Fruit fly (Drosophila melanogaster) whole organism, wandering third instar larva: ENCODE data around the gene kumpel.

Experiments
- Abd-B ChIP-seq: fragments of >200 bp; optimal IDR thresholded peaks from 2 replicates; lab custom pipeline; 2017; ENCODE audit warnings: missing biosample characterization, missing genetic modification characterization
- CG9705 ChIP-seq: fragments of 200-800 bp; sonication (Bioruptor generic); optimal IDR thresholded peaks from 2 replicates; lab custom pipeline; 2018; ENCODE audit warnings: missing biosample characterization, mild to moderate bottlenecking, missing genetic modification characterization
- CrebA ChIP-seq: fragments of 200-800 bp; sonication (Bioruptor generic); optimal IDR thresholded peaks from 2 replicates; lab custom pipeline; 2016; ENCODE audit warnings: missing biosample characterization, mild to moderate bottlenecking, missing genetic modification characterization, borderline replicate concordance
- Dfd ChIP-seq: fragments of >200 bp; optimal IDR thresholded peaks from 2 replicates; lab custom pipeline; 2017; ENCODE audit warnings: missing biosample characterization, missing genetic modification characterization
- Dif ChIP-seq: fragments of 200-275, 200-300 bp; sonication (Bioruptor generic); optimal IDR thresholded peaks from 2 replicates; lab custom pipeline; 2018; ENCODE audit warnings: missing biosample characterization, missing genetic modification characterization; ENCODE audit not compliant: partially characterized antibody
- GATAd ChIP-seq: sonication (Bioruptor generic); optimal IDR thresholded peaks from 2 replicates; lab custom pipeline; 2016; ENCODE audit warnings: missing biosample characterization, missing genetic modification characterization
- HLH106 ChIP-seq: fragments of 200-800 bp; optimal IDR thresholded peaks from 3 replicates; lab custom pipeline; 2019; ENCODE audit warnings: missing biosample characterization, mild to moderate bottlenecking, missing genetic modification characterization, moderate library complexity
- Hnf4 ChIP-seq: fragments of 200-800 bp; sonication (Bioruptor generic); optimal IDR thresholded peaks from 2 replicates; lab custom pipeline; 2016; ENCODE audit warnings: missing biosample characterization, mild to moderate bottlenecking, missing genetic modification characterization
- Hr83 ChIP-seq: fragments of 200-300 bp; sonication (Bioruptor generic); optimal IDR thresholded peaks from 2 replicates; lab custom pipeline; 2016; ENCODE audit warnings: missing biosample characterization, mild to moderate bottlenecking, missing genetic modification characterization, moderate library complexity; ENCODE audit not compliant: poor library complexity, severe bottlenecking
- Mio ChIP-seq: sonication (Bioruptor generic); optimal IDR thresholded peaks from 2 replicates; lab custom pipeline; 2016; ENCODE audit warnings: missing biosample characterization, missing genetic modification characterization
- Myc ChIP-seq: fragments of >200 bp; optimal IDR thresholded peaks from 2 replicates; lab custom pipeline; 2017
- OdsH ChIP-seq: fragments of 200-800 bp; sonication (Bioruptor generic); optimal IDR thresholded peaks from 2 replicates; lab custom pipeline; 2016; ENCODE audit warnings: missing biosample characterization, mild to moderate bottlenecking, missing genetic modification characterization
- Sp1 ChIP-seq: fragments of 200-800 bp; sonication (Bioruptor generic); optimal IDR thresholded peaks from 3 replicates; lab custom pipeline; 2019; ENCODE audit warnings: missing biosample characterization, mild to moderate bottlenecking, missing genetic modification characterization, moderate library complexity
- Vsx2 ChIP-seq: fragments of 200-300, 225-300 bp; sonication (Bioruptor generic); optimal IDR thresholded peaks from 2 replicates; lab custom pipeline; 2018; ENCODE audit warnings: missing biosample characterization, missing genetic modification characterization; ENCODE audit not compliant: partially characterized antibody
- br ChIP-seq: fragments of 200-800 bp; sonication (Bioruptor generic); optimal IDR thresholded peaks from 2 replicates; lab custom pipeline; 2016; ENCODE audit warnings: missing biosample characterization, missing genetic modification characterization
- brk ChIP-seq: fragments of 200-800 bp; sonication (Bioruptor generic); optimal IDR thresholded peaks from 2 replicates; lab custom pipeline; 2016; ENCODE audit warnings: missing biosample characterization, mild to moderate bottlenecking, missing genetic modification characterization
- dl ChIP-seq, 2 experiments: fragments of 175-275, 200-275 bp in 1 of 2; fragments of 200-275 bp in 1 of 2; sonication (Bioruptor generic); optimal IDR thresholded peaks; lab custom pipeline; 2018; ENCODE audit warnings: mild to moderate bottlenecking in 2 of 2, missing biosample characterization in 2 of 2, missing genetic modification characterization in 2 of 2, moderate library complexity in 2 of 2; ENCODE audit not compliant: partially characterized antibody in 2 of 2, insufficient read depth in 1 of 2
- dmrt93B ChIP-seq: fragments of 200-800 bp; sonication (Bioruptor generic); optimal IDR thresholded peaks from 2 replicates; lab custom pipeline; 2018; ENCODE audit warnings: missing biosample characterization, mild to moderate bottlenecking, missing genetic modification characterization
- dsf ChIP-seq: sonication (Bioruptor generic); optimal IDR thresholded peaks from 2 replicates; lab custom pipeline; 2016; ENCODE audit warnings: missing biosample characterization, missing genetic modification characterization, borderline replicate concordance
- ey ChIP-seq: fragments of 200-800 bp; sonication (Bioruptor generic); optimal IDR thresholded peaks from 2 replicates; lab custom pipeline; 2016; ENCODE audit warnings: missing biosample characterization, missing genetic modification characterization
- foxo ChIP-seq, 2 experiments: fragments of 200-800 bp; sonication (Bioruptor generic); optimal IDR thresholded peaks; 2 replicates in 1 of 2; 3 replicates in 1 of 2; lab custom pipeline; 2016 to 2017; ENCODE audit warnings: missing biosample characterization in 2 of 2, missing genetic modification characterization in 2 of 2
- fru ChIP-seq: fragments of 200-800 bp; sonication (Bioruptor generic); optimal IDR thresholded peaks from 3 replicates; lab custom pipeline; 2016; ENCODE audit warnings: missing biosample characterization, mild to moderate bottlenecking, missing genetic modification characterization
- h ChIP-seq: fragments of 200-800 bp; sonication (Bioruptor generic); optimal IDR thresholded peaks from 3 replicates; lab custom pipeline; 2016; ENCODE audit warnings: missing biosample characterization, mild to moderate bottlenecking, missing genetic modification characterization
- jim ChIP-seq: fragments of 175-275, 200-325 bp; sonication (Bioruptor generic); optimal IDR thresholded peaks from 2 replicates; lab custom pipeline; 2016; ENCODE audit warnings: missing biosample characterization, mild to moderate bottlenecking, missing genetic modification characterization
- lola ChIP-seq: fragments of >200 bp; optimal IDR thresholded peaks from 2 replicates; lab custom pipeline; 2017; ENCODE audit warnings: missing biosample characterization, missing genetic modification characterization
- psq ChIP-seq: fragments of 200-800 bp; sonication (Bioruptor generic); optimal IDR thresholded peaks from 3 replicates; lab custom pipeline; 2017; ENCODE audit warnings: missing biosample characterization, mild to moderate bottlenecking, missing genetic modification characterization, moderate library complexity
- rgr ChIP-seq: fragments of 200-800 bp; sonication (Bioruptor generic); optimal IDR thresholded peaks from 3 replicates; lab custom pipeline; 2016; ENCODE audit warnings: missing biosample characterization, mild to moderate bottlenecking, missing genetic modification characterization
- sage ChIP-seq: fragments of 200-800 bp; sonication (Bioruptor generic); optimal IDR thresholded peaks from 2 replicates; lab custom pipeline; 2016; ENCODE audit warnings: missing biosample characterization, mild to moderate bottlenecking, missing genetic modification characterization
- sv ChIP-seq: fragments of 200-800 bp; sonication (Bioruptor generic); optimal IDR thresholded peaks from 3 replicates; lab custom pipeline; 2016; ENCODE audit warnings: missing biosample characterization, missing genetic modification characterization
- tai ChIP-seq: sonication (Bioruptor generic); optimal IDR thresholded peaks from 2 replicates; lab custom pipeline; 2016; ENCODE audit warnings: missing biosample characterization, missing genetic modification characterization
- usp ChIP-seq: fragments of >200 bp; optimal IDR thresholded peaks from 2 replicates; lab custom pipeline; 2017; ENCODE audit warnings: missing biosample characterization, missing genetic modification characterization
- woc ChIP-seq: sonication (Bioruptor generic); optimal IDR thresholded peaks from 2 replicates; lab custom pipeline; 2016; ENCODE audit warnings: missing biosample characterization, mild to moderate bottlenecking, missing genetic modification characterization

kumpel gene

dm6 chr3R:25899690-25900089, 7.1 kb upstream of the kumpel start, which contains the start of gene CG31091:
CG31091 (plus strand) TSS chr3R:25899903.
- TF ChIP-seq h (GFP tag; lab: Kevin White, UChicago) (no peak), Dif (no peak), dmrt93B (GFP tag; lab: Kevin White, UChicago) (no peak), HLH106 (tag; lab: Kevin White, UChicago) (no peak), ey (GFP tag; lab: Kevin White, UChicago) (no peak)

DNA sequence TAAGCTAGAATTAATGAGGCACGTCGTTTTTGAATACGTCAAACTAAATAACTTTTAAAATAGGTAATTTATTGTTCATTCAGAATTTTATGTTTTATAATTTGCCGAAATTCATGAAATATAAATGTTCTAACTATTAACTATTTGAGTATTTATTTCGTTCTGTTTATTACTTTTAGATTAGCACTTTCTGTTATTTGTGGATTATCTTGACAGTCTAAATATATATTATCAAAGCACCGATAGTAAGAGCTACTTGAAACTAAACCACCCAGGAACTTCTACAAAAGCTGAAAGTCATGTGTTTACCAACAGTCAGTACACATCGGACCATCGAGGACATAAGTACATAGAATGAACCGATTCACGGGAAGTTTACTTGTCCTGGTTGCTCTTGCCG, 4.5 kb upstream of the kumpel start, which contains the start of gene CG31089:
Gene CG31089, plus strand, starts transcription at position 301 of the 400 bp plus-strand sequence.
- no peak for TF ChIP-seq h (GFP tag; lab: Kevin White, UChicago)
- no peak for TF ChIP-seq OdsH
- no peak for TF ChIP-seq Dif
- no peak for TF ChIP-seq Mio (GFP tag; lab: Kevin White, UChicago)
- no peak for TF ChIP-seq Abd-B (GFP tag; lab: Kevin White, UChicago)
- TF ChIP-seq brk = no peak
- TF ChIP-seq foxo (GFP tag; optimal IDR thresholded peaks at IDR 0.05; lab: Kevin White, UChicago) = no peak
- no peak for TF ChIP-seq rgr (GFP tag; lab: Kevin White, UChicago)
- no peak for TF ChIP-seq CrebA (GFP tag; lab: Kevin White, UChicago)
- TF ChIP-seq br (GFP tag; lab: Kevin White, UChicago) = no peak
- TF ChIP-seq Hnf4 (GFP tag; lab: Kevin White, UChicago) = no peak
- no peak for TF ChIP-seq fru (GFP tag; lab: Kevin White, UChicago)

DNA sequence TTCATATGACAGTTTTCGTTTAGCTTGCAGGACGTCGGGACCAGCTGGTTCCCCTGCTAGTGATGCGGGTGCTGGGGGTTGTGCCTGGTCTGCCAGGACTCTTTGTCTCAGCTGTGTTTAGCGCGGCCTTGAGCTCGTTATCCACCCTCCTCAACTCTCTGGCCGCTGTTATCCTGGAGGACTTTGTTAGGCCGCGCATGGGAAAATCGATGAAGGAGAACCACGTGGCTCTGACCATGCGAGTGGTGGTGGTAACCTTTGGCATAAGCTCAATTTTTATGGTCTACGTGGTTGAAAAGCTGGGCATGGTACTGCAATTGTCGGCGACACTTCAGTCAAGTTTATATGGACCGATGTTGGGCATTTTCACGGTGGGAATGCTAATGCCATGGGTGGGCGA, 13.1 kb downstream of the kumpel start:
- TF ChIP-seq Sp1 (no peak), usp (no peak), psq (no peak), fru (GFP tag; lab: Kevin White, UChicago) (no peak), Dfd (GFP tag; lab: Kevin White, UChicago) (no peak), Hnf4 (GFP tag; lab: Kevin White, UChicago) (no peak), Dif (no peak), HLH106 (tag; lab: Kevin White, UChicago) (no peak), sage (GFP tag; lab: Kevin White, UChicago) (no peak), br (GFP tag; lab: Kevin White, UChicago) (no peak), ey (GFP tag; lab: Kevin White, UChicago) (no peak), rgr (GFP tag; lab: Kevin White, UChicago) (no peak), Abd-B (GFP tag; lab: Kevin White, UChicago) (no peak), dl (GFP tag; optimal IDR thresholded peaks at IDR 0.05; lab: Kevin White, UChicago; ENCODE audit: insufficient read depth in 1 of 2, partially characterized antibody in 2 of 2) (no peak), Hr83 (no peak), woc (no peak), h (GFP tag; lab: Kevin White, UChicago) (no peak), CrebA (GFP tag; lab: Kevin White, UChicago) (no peak), GATAd (no peak)
- TF ChIP-seq, all 38 proteins: peak for 0

DNA sequence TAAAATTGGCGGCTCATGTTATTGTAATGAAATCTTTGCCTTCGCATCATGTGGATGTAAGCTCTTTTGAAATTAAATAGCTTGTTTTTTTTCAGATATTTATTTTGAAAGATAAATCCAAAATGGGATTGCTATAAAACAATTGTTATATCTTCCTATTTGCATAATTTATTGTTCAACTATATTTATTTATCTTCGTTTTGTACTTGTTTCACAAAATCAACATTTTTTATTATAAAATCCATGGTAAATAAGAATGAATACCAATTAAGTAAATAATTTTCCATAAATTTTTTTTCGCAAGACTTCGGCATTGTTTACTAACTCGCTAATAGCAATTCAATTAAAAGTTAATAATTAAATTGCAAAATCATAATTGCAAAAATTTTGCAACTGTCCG, 15.7 kb downstream of the kumpel start, which contains the start of gene CG14546:
Gene CG14546, minus strand, starts transcription at position 101 of the 400 bp plus-strand sequence.
- TF ChIP-seq CrebA (GFP tag; lab: Kevin White, UChicago) (no peak), Dif (no peak), tai (GFP tag; lab: Kevin White, UChicago) (no peak), rgr (GFP tag; lab: Kevin White, UChicago) (no peak), Myc (lab: Kevin White, UChicago) (no peak), brk (no peak), lola (GFP tag; lab: Kevin White, UChicago) (no peak), jim (GFP tag; lab: Kevin White, UChicago) (no peak), HLH106 (tag; lab: Kevin White, UChicago) (no peak), dsf (GFP tag; lab: Kevin White, UChicago) (no peak), sv (GFP tag; lab: Kevin White, UChicago) (no peak), usp (no peak), fru (GFP tag; lab: Kevin White, UChicago) (no peak), Vsx2 (GFP tag; lab: Kevin White, UChicago) (no peak), CG9705 (GFP tag; lab: Kevin White, UChicago) (no peak), woc (no peak), h (GFP tag; lab: Kevin White, UChicago) (no peak), Hr83 (no peak)
- TF ChIP-seq, all 38 proteins: peak for 0
